5 fruit fly cellular contexts compared by ENCODE assay signal in the genomic region with DNA sequence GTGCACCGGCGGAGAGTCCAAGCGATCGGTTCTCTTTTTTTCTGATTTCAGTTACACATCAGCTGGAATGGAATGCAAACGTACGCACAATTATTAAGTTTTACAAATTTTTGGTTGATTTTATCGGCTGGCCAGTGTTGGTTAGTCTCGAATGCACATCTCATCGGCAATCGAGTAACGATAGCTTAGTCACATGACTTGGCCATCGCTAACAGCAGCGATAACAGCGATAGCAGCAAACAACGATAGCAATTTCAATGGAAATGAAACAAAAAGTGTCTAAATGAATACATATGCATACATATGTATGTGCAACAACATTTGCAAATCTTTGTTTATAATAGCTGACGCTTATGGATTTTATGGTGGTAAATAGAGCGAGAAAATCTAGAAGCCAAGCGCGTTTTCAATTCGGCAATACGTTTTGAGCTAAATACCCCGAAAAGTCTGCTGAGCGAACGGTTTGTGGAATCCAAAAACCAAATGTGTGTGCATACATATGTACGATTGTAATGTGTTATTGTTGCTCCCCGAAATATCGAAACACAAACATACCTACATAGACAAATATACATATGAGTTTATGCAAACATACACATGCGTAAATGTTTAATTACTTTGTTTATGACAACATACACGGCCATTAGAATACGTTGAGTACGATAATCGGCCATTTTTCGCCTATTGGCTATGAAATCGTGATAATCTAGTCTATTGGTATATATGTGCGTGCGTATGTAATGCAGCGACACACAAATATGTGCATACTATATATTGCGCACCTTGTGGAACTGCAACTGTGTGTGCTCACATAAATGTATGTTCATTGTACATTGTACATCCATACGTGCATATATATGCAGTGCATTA.
TF ChIP-seq lines count a peak whose summit lies in the region.

Gene CG3632, plus strand, starts transcription at position 249 of the 870 bp plus-strand sequence.

- no peak for TF ChIP-seq CTCF in whole organism, embryonic (GFP tag; optimal IDR thresholded peaks at IDR 0.05; lab: Kevin White, UChicago)

TF ChIP-seq in whole organism, adult, 20 proteins besides CTCF, POLR2A, EP300 and RAD21 (continues in another document):
- no peak for TF ChIP-seq kay (GFP tag; lab: Kevin White, UChicago; ENCODE audit: borderline replicate concordance)
- peak; percentile 33 for TF ChIP-seq CG33017 (tag; optimal IDR thresholded peaks at IDR 0.05; lab: Kevin White, UChicago)
- TF ChIP-seq pad (GFP tag; optimal IDR thresholded peaks at IDR 0.05; lab: Kevin White, UChicago), result peak; percentile 68
- peak; percentile 94 for TF ChIP-seq tj (GFP tag; optimal IDR thresholded peaks at IDR 0.05; lab: Kevin White, UChicago)
- peak; percentile 50 for TF ChIP-seq CG11617 (GFP tag; optimal IDR thresholded peaks at IDR 0.05; lab: Kevin White, UChicago)
- TF ChIP-seq Crg-1 (GFP tag; optimal IDR thresholded peaks at IDR 0.05; lab: Kevin White, UChicago), result peak; percentile 89
- peak; percentile 74 for TF ChIP-seq ovo (GFP tag; optimal IDR thresholded peaks at IDR 0.05; lab: Kevin White, UChicago)
- peak; percentile 46 for TF ChIP-seq cic (GFP tag; optimal IDR thresholded peaks at IDR 0.05; lab: Kevin White, UChicago)
- no peak for TF ChIP-seq Clk (GFP tag; optimal IDR thresholded peaks at IDR 0.05; lab: Kevin White, UChicago)
- peak; percentile 89 for TF ChIP-seq CG1620 (GFP tag; optimal IDR thresholded peaks at IDR 0.05; lab: Kevin White, UChicago)
- no peak for TF ChIP-seq toe (GFP tag; optimal IDR thresholded peaks at IDR 0.05; lab: Kevin White, UChicago)
- peak; percentile 73 for TF ChIP-seq bab1 (GFP tag; optimal IDR thresholded peaks at IDR 0.05; lab: Kevin White, UChicago)
- TF ChIP-seq Mnt (GFP tag; optimal IDR thresholded peaks at IDR 0.05; lab: Kevin White, UChicago), result peak; percentile 86
- TF ChIP-seq CG7045 (GFP tag; optimal IDR thresholded peaks at IDR 0.05; lab: Kevin White, UChicago), result peak; percentile 28
- no peak for TF ChIP-seq cnc (optimal IDR thresholded peaks at IDR 0.05; lab: Kevin White, UChicago)
- TF ChIP-seq CG14711 (tag; optimal IDR thresholded peaks at IDR 0.05; lab: Kevin White, UChicago), result peak; percentile 66

TF ChIP-seq in whole organism, embryonic, 481 proteins besides CTCF, POLR2A, EP300 and RAD21 (continues in another document):
- peak; percentile 49 for TF ChIP-seq ERR (GFP tag; optimal IDR thresholded peaks at IDR 0.05; lab: Kevin White, UChicago)
- no peak for TF ChIP-seq CG12391 (tag; optimal IDR thresholded peaks at IDR 0.05; lab: Kevin White, UChicago)
- TF ChIP-seq CG17912 (GFP tag; optimal IDR thresholded peaks at IDR 0.05; lab: Kevin White, UChicago), result peak; percentile 67
- TF ChIP-seq CG5180 (GFP tag; optimal IDR thresholded peaks at IDR 0.05; lab: Kevin White, UChicago), result no peak
- TF ChIP-seq CG14441 (GFP tag; IDR thresholded peaks at IDR 0.05; lab: Robert Waterston, UW), result peak; percentile 61
- TF ChIP-seq Elba2 (GFP tag; optimal IDR thresholded peaks at IDR 0.05; lab: Kevin White, UChicago), result peak; percentile 89
- TF ChIP-seq crp (GFP tag; optimal IDR thresholded peaks at IDR 0.05; lab: Kevin White, UChicago), result peak in 1 of 2 experiments; percentile 60
- no peak for TF ChIP-seq da (GFP tag; optimal IDR thresholded peaks at IDR 0.05; lab: Kevin White, UChicago)
- peak in 1 of 2 experiments; percentile 24 for TF ChIP-seq Hr51 (GFP tag; optimal IDR thresholded peaks at IDR 0.05; lab: Kevin White, UChicago)
- peak; percentile 40 for TF ChIP-seq maf-S (GFP tag; optimal IDR thresholded peaks at IDR 0.05; lab: Kevin White, UChicago)
- TF ChIP-seq Hey (tag; optimal IDR thresholded peaks at IDR 0.05; lab: Kevin White, UChicago), result no peak
- peak; percentile 77 for TF ChIP-seq lilli (GFP tag; optimal IDR thresholded peaks at IDR 0.05; lab: Kevin White, UChicago)
- TF ChIP-seq CG42726 (GFP tag; IDR thresholded peaks at IDR 0.05; lab: Robert Waterston, UW; ENCODE audit: partially characterized antibody), result peak; percentile 74; the same call in 1 of the 2 replicates
- TF ChIP-seq CG2116 (GFP tag; optimal IDR thresholded peaks at IDR 0.05; lab: Kevin White, UChicago), result peak; percentile 85
- TF ChIP-seq nerfin-1 (tag; optimal IDR thresholded peaks at IDR 0.05; lab: Kevin White, UChicago), result peak; percentile 42

TF ChIP-seq in whole organism, prepupa, 60 proteins besides CTCF, POLR2A, EP300 and RAD21 (continues in another document):
- TF ChIP-seq Eip78C (GFP tag; lab: Kevin White, UChicago), result peak; percentile 37
- TF ChIP-seq fkh (GFP tag; optimal IDR thresholded peaks at IDR 0.05; lab: Kevin White, UChicago), result peak; percentile 41
- peak; percentile 51 for TF ChIP-seq topi (GFP tag; optimal IDR thresholded peaks at IDR 0.05; lab: Kevin White, UChicago)
- TF ChIP-seq lz (GFP tag; optimal IDR thresholded peaks at IDR 0.05; lab: Kevin White, UChicago), result peak; percentile 36
- peak; percentile 40 for TF ChIP-seq CG31627 (GFP tag; optimal IDR thresholded peaks at IDR 0.05; lab: Kevin White, UChicago)
- no peak for TF ChIP-seq CG8119 (GFP tag; IDR thresholded peaks at IDR 0.05; lab: Robert Waterston, UW)
- no peak for TF ChIP-seq dac (GFP tag; optimal IDR thresholded peaks at IDR 0.05; lab: Kevin White, UChicago)
- no peak for TF ChIP-seq CG7368 (GFP tag; optimal IDR thresholded peaks at IDR 0.05; lab: Kevin White, UChicago)
- TF ChIP-seq CG10631 (GFP tag; optimal IDR thresholded peaks at IDR 0.05; lab: Kevin White, UChicago), result no peak
- TF ChIP-seq CG15336 (GFP tag; IDR thresholded peaks at IDR 0.05; lab: Robert Waterston, UW), result no peak
- TF ChIP-seq vri (GFP tag; optimal IDR thresholded peaks at IDR 0.05; lab: Kevin White, UChicago), result peak; percentile 6
- no peak for TF ChIP-seq fd59A (GFP tag; optimal IDR thresholded peaks at IDR 0.05; lab: Kevin White, UChicago)
- TF ChIP-seq CG6163 (GFP tag; IDR thresholded peaks at IDR 0.05; lab: Robert Waterston, UW), result no peak; the same call in 2 of the 3 replicates
- no peak for TF ChIP-seq CG11902 (GFP tag; optimal IDR thresholded peaks at IDR 0.05; lab: Kevin White, UChicago)
- peak; percentile 11 for TF ChIP-seq CG3032 (tag; optimal IDR thresholded peaks at IDR 0.05; lab: Kevin White, UChicago)
- TF ChIP-seq spab (GFP tag; optimal IDR thresholded peaks at IDR 0.05; lab: Kevin White, UChicago), result no peak
- TF ChIP-seq esn (GFP tag; optimal IDR thresholded peaks at IDR 0.05; lab: Kevin White, UChicago), result peak; percentile 62
- no peak for TF ChIP-seq svp (GFP tag; lab: Kevin White, UChicago)

TF ChIP-seq in whole organism, pupa, 21 proteins besides CTCF, POLR2A, EP300 and RAD21:
- TF ChIP-seq Pif1B (GFP tag; optimal IDR thresholded peaks at IDR 0.05; lab: Kevin White, UChicago), result peak; percentile 23
- 0 out of 2 replicates have a peak, but pooled peaks have one; percentile 27 for TF ChIP-seq CG32121 (GFP tag; IDR thresholded peaks at IDR 0.05; lab: Robert Waterston, UW)
- no peak; the same call in 1 of the 2 replicates for TF ChIP-seq Ets98B (GFP tag; IDR thresholded peaks at IDR 0.05; lab: Robert Waterston, UW)
- TF ChIP-seq CG4496 (GFP tag; IDR thresholded peaks at IDR 0.05; lab: Robert Waterston, UW), result peak; percentile 66; the same call in 2 of the 3 replicates

TF ChIP-seq in whole organism, wandering third instar larva, 38 proteins besides CTCF, POLR2A, EP300 and RAD21 (continues in another document):
- TF ChIP-seq Dfd (GFP tag; optimal IDR thresholded peaks at IDR 0.05; lab: Kevin White, UChicago), result no peak
- peak; percentile 25 for TF ChIP-seq Myc (optimal IDR thresholded peaks at IDR 0.05; lab: Kevin White, UChicago)
- peak; percentile 93 for TF ChIP-seq Hr83 (GFP tag; optimal IDR thresholded peaks at IDR 0.05; lab: Kevin White, UChicago; ENCODE audit: poor library complexity, severe bottlenecking)
- TF ChIP-seq sv (GFP tag; optimal IDR thresholded peaks at IDR 0.05; lab: Kevin White, UChicago), result no peak
- no peak for TF ChIP-seq dl (GFP tag; optimal IDR thresholded peaks at IDR 0.05; lab: Kevin White, UChicago; ENCODE audit: insufficient read depth in 1 of 2, partially characterized antibody in 2 of 2)
- no peak for TF ChIP-seq pan (optimal IDR thresholded peaks at IDR 0.05; lab: Kevin White, UChicago)
- peak; percentile 66 for TF ChIP-seq h (GFP tag; optimal IDR thresholded peaks at IDR 0.05; lab: Kevin White, UChicago)
- no peak for TF ChIP-seq sage (GFP tag; optimal IDR thresholded peaks at IDR 0.05; lab: Kevin White, UChicago)
- TF ChIP-seq Sp1 (GFP tag; optimal IDR thresholded peaks at IDR 0.05; lab: Kevin White, UChicago), result peak; percentile 41
- TF ChIP-seq usp (GFP tag; optimal IDR thresholded peaks at IDR 0.05; lab: Kevin White, UChicago), result no peak
- TF ChIP-seq rgr (GFP tag; optimal IDR thresholded peaks at IDR 0.05; lab: Kevin White, UChicago), result peak; percentile 57
- peak; percentile 45 for TF ChIP-seq HLH106 (tag; optimal IDR thresholded peaks at IDR 0.05; lab: Kevin White, UChicago)
- TF ChIP-seq OdsH (GFP tag; optimal IDR thresholded peaks at IDR 0.05; lab: Kevin White, UChicago), result peak; percentile 4
- no peak for TF ChIP-seq Vsx2 (GFP tag; optimal IDR thresholded peaks at IDR 0.05; lab: Kevin White, UChicago; ENCODE audit: partially characterized antibody)
- peak; percentile 36 for TF ChIP-seq GATAd (GFP tag; optimal IDR thresholded peaks at IDR 0.05; lab: Kevin White, UChicago)
- peak; percentile 33 for TF ChIP-seq psq (GFP tag; optimal IDR thresholded peaks at IDR 0.05; lab: Kevin White, UChicago)
- no peak for TF ChIP-seq Dif (GFP tag; optimal IDR thresholded peaks at IDR 0.05; lab: Kevin White, UChicago; ENCODE audit: partially characterized antibody)
- TF ChIP-seq foxo (GFP tag; optimal IDR thresholded peaks at IDR 0.05; lab: Kevin White, UChicago), result peak in 1 of 2 experiments; percentile 76
- peak; percentile 27 for TF ChIP-seq dsf (GFP tag; optimal IDR thresholded peaks at IDR 0.05; lab: Kevin White, UChicago; ENCODE audit: borderline replicate concordance)
- TF ChIP-seq jim (GFP tag; optimal IDR thresholded peaks at IDR 0.05; lab: Kevin White, UChicago), result peak; percentile 17
- TF ChIP-seq lola (GFP tag; optimal IDR thresholded peaks at IDR 0.05; lab: Kevin White, UChicago), result peak; percentile 44
- TF ChIP-seq fru (GFP tag; optimal IDR thresholded peaks at IDR 0.05; lab: Kevin White, UChicago), result no peak
- peak; percentile 79 for TF ChIP-seq Hnf4 (GFP tag; optimal IDR thresholded peaks at IDR 0.05; lab: Kevin White, UChicago)
- TF ChIP-seq Rel (GFP tag; optimal IDR thresholded peaks at IDR 0.05; lab: Kevin White, UChicago), result no peak
- peak; percentile 42 for TF ChIP-seq Rel (tag; optimal IDR thresholded peaks at IDR 0.05; lab: Kevin White, UChicago)
- TF ChIP-seq Mio (GFP tag; optimal IDR thresholded peaks at IDR 0.05; lab: Kevin White, UChicago), result no peak
- no peak for TF ChIP-seq Hr78 (GFP tag; optimal IDR thresholded peaks at IDR 0.05; lab: Kevin White, UChicago)
- no peak for TF ChIP-seq dmrt93B (GFP tag; optimal IDR thresholded peaks at IDR 0.05; lab: Kevin White, UChicago)
- no peak for TF ChIP-seq Abd-B (GFP tag; optimal IDR thresholded peaks at IDR 0.05; lab: Kevin White, UChicago)
- TF ChIP-seq N (GFP tag; optimal IDR thresholded peaks at IDR 0.05; lab: Kevin White, UChicago), result no peak
- TF ChIP-seq br (GFP tag; optimal IDR thresholded peaks at IDR 0.05; lab: Kevin White, UChicago), result peak; percentile 41
